Fruit fly (Drosophila melanogaster): Measurements from ENCODE around the gene CG2983.

Gene CG2983

dm6 chr2L:2898247-2898646 is 50.8 kb downstream of the CG2983 start:
- TF ChIP-seq ind (GFP tag; optimal IDR thresholded peaks at IDR 0.05) (no peak), CG14441 (GFP tag; IDR thresholded peaks at IDR 0.05) (no peak), Stat92E (GFP tag; optimal IDR thresholded peaks at IDR 0.05) (no peak), CG15073 (GFP tag; optimal IDR thresholded peaks at IDR 0.05) (no peak), nerfin-1 (tag; optimal IDR thresholded peaks at IDR 0.05) (peak; percentile 58), gro (GFP tag; optimal IDR thresholded peaks at IDR 0.05) (no peak), Fer3 (tag; optimal IDR thresholded peaks at IDR 0.05) (no peak), CG7987 (GFP tag; optimal IDR thresholded peaks at IDR 0.05) (no peak), CG6683 (GFP tag; optimal IDR thresholded peaks at IDR 0.05) (no peak), sqz (GFP tag; optimal IDR thresholded peaks at IDR 0.05) (no peak), CG8290 (GFP tag; optimal IDR thresholded peaks at IDR 0.05) (no peak), CG8290 (tag; optimal IDR thresholded peaks at IDR 0.05) (peak in 1 of 2 experiments; percentile 26), CG16813 (GFP tag; IDR thresholded peaks at IDR 0.05; ENCODE audit: partially characterized antibody) (0 out of 3 replicates have a peak, but pooled peaks have one; percentile 12), emc (GFP tag; optimal IDR thresholded peaks at IDR 0.05) (no peak), bbx (GFP tag; IDR thresholded peaks at IDR 0.05; ENCODE audit: partially characterized antibody) (0 out of 2 replicates have a peak, but pooled peaks have one; percentile 15), Dll (GFP tag; IDR thresholded peaks at IDR 0.05; ENCODE audit: partially characterized antibody) (no peak), CG17802 (tag; optimal IDR thresholded peaks at IDR 0.05) (no peak), CG7556 (GFP tag; optimal IDR thresholded peaks at IDR 0.05) (no peak), CG5180 (GFP tag; optimal IDR thresholded peaks at IDR 0.05) (peak; percentile 79), Tbp (GFP tag; optimal IDR thresholded peaks at IDR 0.05) (no peak), CG1832 (GFP tag; optimal IDR thresholded peaks at IDR 0.05) (peak; percentile 66), run (tag; optimal IDR thresholded peaks at IDR 0.05) (no peak), CG34422 (GFP tag; IDR thresholded peaks at IDR 0.05) (no peak), CG15269 (tag; optimal IDR thresholded peaks at IDR 0.05) (no peak), CG12659 (GFP tag; optimal IDR thresholded peaks at IDR 0.05) (no peak), kay (GFP tag; optimal IDR thresholded peaks at IDR 0.05) (no peak), CG17568 (GFP tag; optimal IDR thresholded peaks at IDR 0.05) (no peak), maf-S (GFP tag; optimal IDR thresholded peaks at IDR 0.05) (no peak), pros (GFP tag; optimal IDR thresholded peaks at IDR 0.05) (peak; percentile 25), mld (GFP tag; IDR thresholded peaks at IDR 0.05; ENCODE audit: partially characterized antibody) (no peak), CG18262 (tag; optimal IDR thresholded peaks at IDR 0.05) (no peak), caup (GFP tag; optimal IDR thresholded peaks at IDR 0.05; ENCODE audit: severe bottlenecking) (no peak), Med (GFP tag) (peak; percentile 53), sd (tag; optimal IDR thresholded peaks at IDR 0.05) (peak; percentile 20), lola (GFP tag; optimal IDR thresholded peaks at IDR 0.05) (no peak), abd-A (tag; optimal IDR thresholded peaks at IDR 0.05) (peak; percentile 32), crc (GFP tag; optimal IDR thresholded peaks at IDR 0.05) (no peak), trh (GFP tag; optimal IDR thresholded peaks at IDR 0.05) (no peak), CG10321 (GFP tag; IDR thresholded peaks at IDR 0.05) (peak; percentile 62; the same call in 1 of the 2 replicates), Dip2 (GFP tag; IDR thresholded peaks at IDR 0.05) (no peak), CG42726 (GFP tag; IDR thresholded peaks at IDR 0.05; ENCODE audit: partially characterized antibody) (no peak), unpg (GFP tag; optimal IDR thresholded peaks at IDR 0.05) (no peak), CG10209 (GFP tag; optimal IDR thresholded peaks at IDR 0.05) (peak; percentile 57), ci (GFP tag; IDR thresholded peaks at IDR 0.05) (0 out of 3 replicates have a peak, but pooled peaks have one; percentile 23), Vsx1 (GFP tag; optimal IDR thresholded peaks at IDR 0.05) (no peak), Deaf1 (tag; optimal IDR thresholded peaks at IDR 0.05) (peak; percentile 31), CG2199 (GFP tag; IDR thresholded peaks at IDR 0.05) (0 out of 3 replicates have a peak, but pooled peaks have one; percentile 19), mam (GFP tag; optimal IDR thresholded peaks at IDR 0.05) (no peak), Oli (tag; optimal IDR thresholded peaks at IDR 0.05) (no peak)

Measured in whole organism, embryonic.